Fruit fly (Drosophila melanogaster) S2 (cell line): ENCODE measurements around the gene bard.

Experiments used
- CG8478 ChIP-seq: fragments of >200 bp; optimal IDR thresholded peaks from 2 replicates; lab custom pipeline; 2018
- CTCF ChIP-seq, 2 experiments: fragments of >200 bp; optimal IDR thresholded peaks; 2 replicates each; lab custom pipeline; 2018

Gene bard

dm6 chr3R:18121385-18122151 is 40.7 kb downstream of the bard start:
- TF ChIP-seq CTCF (optimal IDR thresholded peaks at IDR 0.05; lab: Kevin White, UChicago) (peak; percentile 59 to 64), CG8478 (lab: Kevin White, UChicago) (no peak)

dm6 chr3R:18125023-18125630 is 44.3 kb downstream of the bard start:
- TF ChIP-seq CG8478 (lab: Kevin White, UChicago) (no peak), CTCF (optimal IDR thresholded peaks at IDR 0.05; lab: Kevin White, UChicago) (no peak)

DNA sequence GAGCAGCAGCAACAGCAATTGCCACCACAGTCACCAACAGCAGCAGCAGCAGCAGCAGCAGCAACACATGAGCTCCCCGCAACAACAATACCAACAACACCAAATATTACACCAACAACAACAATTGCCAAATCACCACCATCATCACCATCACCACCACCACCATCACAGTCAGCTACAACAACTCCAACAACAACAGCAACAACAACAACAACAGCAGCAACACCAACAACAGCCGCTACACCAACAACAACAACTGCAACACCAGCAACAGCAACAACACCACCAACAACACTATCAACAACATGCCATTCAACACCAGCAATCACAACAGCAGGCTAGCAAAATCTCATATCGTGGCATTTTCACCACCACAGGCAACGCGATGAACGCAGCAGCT is 49.9 kb downstream of the bard start:
- TF ChIP-seq CG8478 (lab: Kevin White, UChicago) (no peak), CTCF (optimal IDR thresholded peaks at IDR 0.05; lab: Kevin White, UChicago) (no peak)
